Worm (Caenorhabditis elegans): ENCODE data around the gene gpa-3.

- TF ChIP-seq npax-4 (tag; optimal IDR thresholded peaks at IDR 0.05) (no peak), pha-4 (tag; optimal IDR thresholded peaks at IDR 0.05) (no peak), odd-2 (tag; optimal IDR thresholded peaks at IDR 0.05) (no peak), dve-1 (tag; optimal IDR thresholded peaks at IDR 0.05) (no peak), gmeb-2 (tag; optimal IDR thresholded peaks at IDR 0.05) (no peak), rnt-1 (tag; optimal IDR thresholded peaks at IDR 0.05) (no peak), che-1 (tag; optimal IDR thresholded peaks at IDR 0.05) (no peak), elt-2 (tag; optimal IDR thresholded peaks at IDR 0.05) (no peak), ahr-1 (tag; optimal IDR thresholded peaks at IDR 0.05) (no peak), fkh-10 (GFP tag; optimal IDR thresholded peaks at IDR 0.05) (no peak)
Observed at ce11 chrV:9328670-9329069, 30.9 kb downstream of the gpa-3 start, which contains the start of gene K07B1.4.

Measured in whole organism, late embryonic.